Fruit fly (Drosophila melanogaster) whole organism, pupa: ENCODE results near the gene Fntb.

Source experiments
- CG10348 ChIP-seq: fragments of 200-800 bp; sonication (Bioruptor generic); IDR thresholded peaks from 2 replicates; pipeline ENCODE4 v1.3.6; 2022; ENCODE audit warnings: missing biosample characterization, missing genetic modification characterization
- CG13204 ChIP-seq: fragments of 200-800 bp; sonication (Bioruptor generic); optimal IDR thresholded peaks from 2 replicates; lab custom pipeline; 2018; ENCODE audit warnings: missing biosample characterization, mild to moderate bottlenecking, missing genetic modification characterization, moderate library complexity
- EcR ChIP-seq: fragments of 200-800 bp; sonication (Bioruptor generic); optimal IDR thresholded peaks from 3 replicates; lab custom pipeline; 2019; ENCODE audit warnings: missing biosample characterization, missing genetic modification characterization, mild to moderate bottlenecking, moderate library complexity, missing genetic modification reagents
- gl ChIP-seq: fragments of 200-800 bp; sonication (Bioruptor generic); optimal IDR thresholded peaks from 2 replicates; lab custom pipeline; 2018; ENCODE audit warnings: missing biosample characterization, mild to moderate bottlenecking, missing genetic modification characterization

- TF ChIP-seq EcR (GFP tag; lab: Kevin White, UChicago), result no peak
- TF ChIP-seq CG10348 (GFP tag; lab: Robert Waterston, UW), result no peak
- no peak for TF ChIP-seq CG13204 (GFP tag; lab: Kevin White, UChicago)
- no peak for TF ChIP-seq gl (tag; lab: Kevin White, UChicago)
Measured at dm6 chr3R:16476472-16476871, 43.7 kb downstream of the Fntb start.
